Fruit fly (Drosophila melanogaster) whole organism, embryonic: Measurements from ENCODE around the gene Mrm2.

Experiments used
- Ada2b ChIP-seq: fragments of 200-800 bp; sonication (Bioruptor generic); IDR thresholded peaks from 2 replicates; pipeline ENCODE4 v1.3.6; 2022; ENCODE audit warnings: missing biosample characterization, missing genetic modification characterization
- Adf1 ChIP-seq: fragments of 200-800 bp; sonication (Bioruptor generic); IDR thresholded peaks from 2 replicates; pipeline ENCODE4 v1.3.6; 2022; ENCODE audit warnings: missing biosample characterization, missing genetic modification characterization
- CG10543 ChIP-seq: fragments of 200-800 bp; sonication (Bioruptor generic); optimal IDR thresholded peaks from 3 replicates; lab custom pipeline; 2017; ENCODE audit warnings: missing biosample characterization, mild to moderate bottlenecking, missing genetic modification characterization, moderate library complexity
- CG11696 ChIP-seq: fragments of 200-800 bp; sonication (Bioruptor generic); IDR thresholded peaks from 2 replicates; pipeline ENCODE4 v1.3.6; 2022; ENCODE audit warnings: missing biosample characterization, missing genetic modification characterization
- CG1233 ChIP-seq: fragments of 200-800 bp; sonication (Bioruptor generic); optimal IDR thresholded peaks from 4 replicates; lab custom pipeline; 2018; ENCODE audit warnings: missing biosample characterization, mild to moderate bottlenecking, missing genetic modification characterization
- CG13296 ChIP-seq: fragments of 200-800 bp; sonication (Bioruptor generic); optimal IDR thresholded peaks from 3 replicates; lab custom pipeline; 2018; ENCODE audit warnings: missing biosample characterization, mild to moderate bottlenecking, missing genetic modification characterization
- CG14050 ChIP-seq: fragments of 200-800 bp; sonication (Bioruptor generic); IDR thresholded peaks from 3 replicates; pipeline ENCODE4 v1.3.6; 2022; ENCODE audit warnings: missing biosample characterization, missing genetic modification characterization
- CG14710 ChIP-seq: fragments of 200-800 bp; sonication (Bioruptor generic); optimal IDR thresholded peaks from 3 replicates; lab custom pipeline; 2019; ENCODE audit warnings: missing biosample characterization, mild to moderate bottlenecking, missing genetic modification characterization, moderate library complexity
- CG15479 ChIP-seq: fragments of 200-800 bp; sonication (Bioruptor generic); optimal IDR thresholded peaks from 3 replicates; lab custom pipeline; 2019; ENCODE audit warnings: missing biosample characterization, mild to moderate bottlenecking, missing genetic modification characterization, moderate library complexity
- CG15696 ChIP-seq: fragments of 200-800 bp; sonication (Bioruptor generic); optimal IDR thresholded peaks from 2 replicates; lab custom pipeline; 2019; ENCODE audit warnings: missing biosample characterization, mild to moderate bottlenecking, missing genetic modification characterization, moderate library complexity
- CG17912 ChIP-seq: fragments of 200-800 bp; sonication (Bioruptor generic); optimal IDR thresholded peaks from 2 replicates; lab custom pipeline; 2018; ENCODE audit warnings: missing biosample characterization, mild to moderate bottlenecking, missing genetic modification characterization
- CG18476 ChIP-seq: fragments of 200-800 bp; sonication (Bioruptor generic); optimal IDR thresholded peaks from 2 replicates; lab custom pipeline; 2016; ENCODE audit warnings: missing biosample characterization, mild to moderate bottlenecking, missing genetic modification characterization
- CG30403 ChIP-seq: fragments of 200-800 bp; sonication (Bioruptor generic); optimal IDR thresholded peaks from 3 replicates; lab custom pipeline; 2016; ENCODE audit warnings: missing biosample characterization, missing genetic modification characterization
- CG31441 ChIP-seq: fragments of 200-800 bp; sonication (Bioruptor generic); IDR thresholded peaks from 2 replicates; pipeline ENCODE4 v1.3.6; 2022; ENCODE audit warnings: missing biosample characterization, missing genetic modification characterization
- CG32532 ChIP-seq: fragments of 200-800 bp; sonication (Bioruptor generic); IDR thresholded peaks from 2 replicates; pipeline ENCODE4 v1.3.6; 2022; ENCODE audit warnings: missing biosample characterization, missing genetic modification characterization
- CG6175 ChIP-seq: fragments of 200-800 bp; sonication (Bioruptor generic); IDR thresholded peaks from 3 replicates; pipeline ENCODE4 v1.3.6; 2022; ENCODE audit warnings: missing biosample characterization, missing genetic modification characterization
- CG9817 ChIP-seq: fragments of 200-800 bp; sonication (Bioruptor generic); optimal IDR thresholded peaks from 2 replicates; lab custom pipeline; 2018; ENCODE audit warnings: missing biosample characterization, mild to moderate bottlenecking, missing genetic modification characterization, moderate library complexity
- CG9932 ChIP-seq: fragments of 200-800 bp; sonication (Bioruptor generic); IDR thresholded peaks from 2 replicates; pipeline ENCODE4 v1.3.6; 2022; ENCODE audit warnings: missing biosample characterization, missing genetic modification characterization
- Eip74EF ChIP-seq, 2 experiments: fragments of 200-800 bp in 1 of 2; fragments of >200 bp in 1 of 2; sonication (Bioruptor generic) in 1 of 2; optimal IDR thresholded peaks; 2 replicates each; lab custom pipeline; 2017 to 2019; ENCODE audit warnings: missing biosample characterization in 2 of 2, missing genetic modification characterization in 2 of 2, mild to moderate bottlenecking in 1 of 2, moderate library complexity in 1 of 2
- Ets65A ChIP-seq: fragments of 200-800 bp; sonication (Bioruptor generic); peaks from one replicate; lab custom pipeline; 2016; ENCODE audit warnings: missing biosample characterization, missing genetic modification characterization
- H15 ChIP-seq: fragments of 200-800 bp; sonication (Bioruptor generic); IDR thresholded peaks from 3 replicates; pipeline ENCODE4 v1.3.6; 2022; ENCODE audit warnings: missing biosample characterization, missing genetic modification characterization
- Hr51 ChIP-seq, 2 experiments: fragments of 200-800 bp; sonication (Bioruptor generic); optimal IDR thresholded peaks; 2 replicates in 1 of 2; 3 replicates in 1 of 2; lab custom pipeline; 2016 to 2018; ENCODE audit warnings: missing biosample characterization in 2 of 2, missing genetic modification characterization in 2 of 2, mild to moderate bottlenecking in 1 of 2, moderate library complexity in 1 of 2
- Jarid2 ChIP-seq: fragments of 200-800 bp; sonication (Bioruptor generic); optimal IDR thresholded peaks from 3 replicates; lab custom pipeline; 2017; ENCODE audit warnings: mild to moderate bottlenecking, missing biosample characterization, missing genetic modification reagents, missing genetic modification characterization
- Mad ChIP-seq: fragments of 200-800 bp; sonication (Bioruptor generic); optimal IDR thresholded peaks from 2 replicates; lab custom pipeline; 2016; ENCODE audit warnings: missing biosample characterization, missing genetic modification characterization
- Med ChIP-seq: fragments of 200-800 bp; sonication (Bioruptor generic); peaks from one replicate; lab custom pipeline; 2016; ENCODE audit warnings: missing biosample characterization, missing genetic modification characterization, mild to moderate bottlenecking, inconsistent platforms, moderate library complexity
- Meics ChIP-seq: fragments of 200-800 bp; sonication (Bioruptor generic); optimal IDR thresholded peaks from 2 replicates; lab custom pipeline; 2017; ENCODE audit warnings: missing biosample characterization, mild to moderate bottlenecking, missing genetic modification characterization
- Nf-YB ChIP-seq: fragments of 200-800 bp; sonication (Bioruptor generic); optimal IDR thresholded peaks from 3 replicates; lab custom pipeline; 2019; ENCODE audit warnings: missing biosample characterization, mild to moderate bottlenecking, missing genetic modification characterization, moderate library complexity
- NfI ChIP-seq: fragments of 200-800 bp; sonication (Bioruptor generic); optimal IDR thresholded peaks from 3 replicates; lab custom pipeline; 2018; ENCODE audit warnings: missing biosample characterization, mild to moderate bottlenecking, missing genetic modification characterization, moderate library complexity
- Scr ChIP-seq: fragments of 200-800 bp; sonication (Bioruptor generic); IDR thresholded peaks from 2 replicates; pipeline ENCODE4 v1.3.6; 2022; ENCODE audit warnings: missing biosample characterization, missing genetic modification characterization; ENCODE audit not compliant: partially characterized antibody
- Sox100B ChIP-seq: fragments of 200-800 bp; sonication (Bioruptor generic); optimal IDR thresholded peaks from 3 replicates; lab custom pipeline; 2018; ENCODE audit warnings: missing biosample characterization, mild to moderate bottlenecking, missing genetic modification characterization
- Trl ChIP-seq, 3 experiments: fragments of >200 bp in 2 of 3; fragments of 200-800 bp in 1 of 3; sonication (Bioruptor generic) in 1 of 3; optimal IDR thresholded peaks; 2 replicates in 1 of 3; 3 replicates in 2 of 3; lab custom pipeline; 2016 to 2017; ENCODE audit warnings: missing biosample characterization in 1 of 3, missing genetic modification characterization in 1 of 3
- bbx ChIP-seq: fragments of 200-800 bp; sonication (Bioruptor generic); IDR thresholded peaks from 2 replicates; pipeline ENCODE4 v1.3.6; 2022; ENCODE audit warnings: missing biosample characterization, missing genetic modification characterization; ENCODE audit not compliant: partially characterized antibody
- chn ChIP-seq: fragments of 200-800 bp; sonication (Bioruptor generic); optimal IDR thresholded peaks from 2 replicates; lab custom pipeline; 2016; ENCODE audit warnings: missing biosample characterization, missing genetic modification characterization
- dmrt99B ChIP-seq: fragments of 200-800 bp; sonication (Bioruptor generic); optimal IDR thresholded peaks from 2 replicates; lab custom pipeline; 2018; ENCODE audit warnings: missing biosample characterization, mild to moderate bottlenecking, missing genetic modification characterization, moderate library complexity
- en ChIP-seq: fragments of 200-800 bp; sonication (Bioruptor generic); optimal IDR thresholded peaks from 2 replicates; lab custom pipeline; 2016; ENCODE audit warnings: missing biosample characterization, missing genetic modification characterization
- gcm ChIP-seq: fragments of 200-800 bp; sonication (Bioruptor generic); optimal IDR thresholded peaks from 2 replicates; lab custom pipeline; 2019; ENCODE audit warnings: missing biosample characterization, mild to moderate bottlenecking, missing genetic modification characterization, moderate library complexity
- grau ChIP-seq: fragments of 200-800 bp; optimal IDR thresholded peaks from 3 replicates; lab custom pipeline; 2019; ENCODE audit warnings: missing biosample characterization, mild to moderate bottlenecking, missing genetic modification characterization, moderate library complexity
- gro ChIP-seq: fragments of 200-800 bp; sonication (Bioruptor generic); optimal IDR thresholded peaks from 2 replicates; lab custom pipeline; 2016; ENCODE audit warnings: missing biosample characterization, missing genetic modification characterization
- lola ChIP-seq, 3 experiments: fragments of >200 bp in 2 of 3; fragments of 200-800 bp in 1 of 3; sonication (Bioruptor generic) in 1 of 3; optimal IDR thresholded peaks; 2 replicates each; lab custom pipeline; 2017 to 2019; ENCODE audit warnings: missing biosample characterization in 3 of 3, missing genetic modification characterization in 3 of 3, mild to moderate bottlenecking in 1 of 3, moderate library complexity in 1 of 3
- odd ChIP-seq: fragments of 200-800 bp; sonication (Bioruptor generic); optimal IDR thresholded peaks from 2 replicates; lab custom pipeline; 2017; ENCODE audit warnings: missing biosample characterization, mild to moderate bottlenecking, missing genetic modification characterization
- otp ChIP-seq: fragments of 200-800 bp; sonication (Bioruptor generic); IDR thresholded peaks from 3 replicates; pipeline ENCODE4, ENCODE4 v1.3.6; 2022; ENCODE audit warnings: missing biosample characterization, missing genetic modification characterization
- rib ChIP-seq: fragments of 200-800 bp; sonication (Bioruptor generic); IDR thresholded peaks from 2 replicates; pipeline ENCODE4 v1.3.6; 2022; ENCODE audit warnings: missing biosample characterization, missing genetic modification characterization
- schlank ChIP-seq: fragments of 200-800 bp; sonication (Bioruptor generic); optimal IDR thresholded peaks from 2 replicates; lab custom pipeline; 2018; ENCODE audit warnings: missing biosample characterization, mild to moderate bottlenecking, missing genetic modification characterization
- slbo ChIP-seq: fragments of 200-800 bp; sonication (Bioruptor generic); IDR thresholded peaks from 2 replicates; pipeline ENCODE4 v1.3.6; 2022; ENCODE audit warnings: missing biosample characterization, missing genetic modification characterization
- sug ChIP-seq: fragments of 200-800 bp; optimal IDR thresholded peaks from 2 replicates; lab custom pipeline; 2019; ENCODE audit warnings: missing biosample characterization, mild to moderate bottlenecking, missing genetic modification characterization, moderate library complexity
- twi ChIP-seq: fragments of 200-800 bp; optimal IDR thresholded peaks from 2 replicates; lab custom pipeline; 2019; ENCODE audit warnings: missing biosample characterization, mild to moderate bottlenecking, missing genetic modification characterization, moderate library complexity
- wdn ChIP-seq: fragments of 200-800 bp; sonication (Bioruptor generic); IDR thresholded peaks from 2 replicates; pipeline ENCODE4 v1.3.6; 2022; ENCODE audit warnings: missing biosample characterization, missing genetic modification characterization
- zen2 ChIP-seq: fragments of 200-800 bp; sonication (Bioruptor generic); IDR thresholded peaks from 3 replicates; pipeline ENCODE4 v1.3.6; 2022; ENCODE audit warnings: missing biosample characterization, missing genetic modification characterization; ENCODE audit not compliant: partially characterized antibody

Mrm2 gene

dm6 chr3R:19890340-19890998 lies 29.1 kb downstream of the Mrm2 start, which contains the start of gene CG4733 (continued):
- 0 out of 2 replicates have a peak, but pooled peaks have one; percentile 10 for TF ChIP-seq Scr
- TF ChIP-seq lola (GFP tag; optimal IDR thresholded peaks at IDR 0.05; lab: Kevin White, UChicago), result peak in 1 of 3 experiments; percentile 40
- peak; percentile 44; the same call in 1 of the 2 replicates for TF ChIP-seq CG32532 (GFP tag; lab: Robert Waterston, UW)
- no peak for TF ChIP-seq chn (GFP tag; lab: Kevin White, UChicago)
- TF ChIP-seq bbx (GFP tag; lab: Robert Waterston, UW), result 0 out of 2 replicates have a peak, but pooled peaks have one; percentile 17
- TF ChIP-seq grau (tag; lab: Kevin White, UChicago), result peak; percentile 48
- peak in 1 of 2 experiments; percentile 14 for TF ChIP-seq Hr51 (GFP tag; optimal IDR thresholded peaks at IDR 0.05; lab: Kevin White, UChicago)
- no peak for TF ChIP-seq CG1233 (GFP tag; lab: Kevin White, UChicago)
- peak; percentile 31 for TF ChIP-seq CG30403 (GFP tag; lab: Kevin White, UChicago)
- peak; percentile 8 for TF ChIP-seq NfI (GFP tag; lab: Kevin White, UChicago)
- TF ChIP-seq CG14710, result peak; percentile 8
- TF ChIP-seq CG9817, result no peak
- TF ChIP-seq CG9932, result 0 out of 2 replicates have a peak, but pooled peaks have one; percentile 11
- peak; percentile 38 for TF ChIP-seq Sox100B
- TF ChIP-seq odd, result no peak
- no peak for TF ChIP-seq slbo (GFP tag; lab: Robert Waterston, UW)
- no peak for TF ChIP-seq rib (GFP tag; lab: Robert Waterston, UW)
- no peak for TF ChIP-seq CG11696 (GFP tag; lab: Robert Waterston, UW)
- no peak for TF ChIP-seq CG15696
- peak; percentile 36 for TF ChIP-seq Med (GFP tag; lab: Kevin White, UChicago)
- no peak for TF ChIP-seq wdn (GFP tag; lab: Robert Waterston, UW)
- TF ChIP-seq CG17912 (GFP tag; lab: Kevin White, UChicago), result no peak
- TF ChIP-seq Mad (GFP tag; lab: Kevin White, UChicago), result no peak
- peak; percentile 0 for TF ChIP-seq dmrt99B (tag; lab: Kevin White, UChicago)
- TF ChIP-seq Nf-YB (GFP tag; lab: Kevin White, UChicago), result peak; percentile 5
- no peak for TF ChIP-seq gro
- TF ChIP-seq Meics, result peak; percentile 27
- peak; percentile 25 for TF ChIP-seq CG10543 (GFP tag; lab: Kevin White, UChicago)
- peak; percentile 58 for TF ChIP-seq sug (tag; lab: Kevin White, UChicago)
- TF ChIP-seq zen2, result peak; percentile 57; the same call in 2 of the 3 replicates
- no peak for TF ChIP-seq Ada2b (GFP tag; lab: Robert Waterston, UW)
- TF ChIP-seq Jarid2 (GFP tag; lab: Kevin White, UChicago), result peak; percentile 60
- no peak for TF ChIP-seq H15 (GFP tag; lab: Robert Waterston, UW)
- TF ChIP-seq Trl (optimal IDR thresholded peaks at IDR 0.05; lab: Kevin White, UChicago), result peak in 1 of 2 experiments; percentile 49
- no peak for TF ChIP-seq Trl (GFP tag; optimal IDR thresholded peaks at IDR 0.05; lab: Kevin White, UChicago)
- TF ChIP-seq Ets65A (GFP tag; lab: Kevin White, UChicago), result peak; percentile 67
- TF ChIP-seq CG18476 (GFP tag; lab: Kevin White, UChicago), result no peak
- no peak for TF ChIP-seq CG13296 (GFP tag; lab: Kevin White, UChicago)
- TF ChIP-seq CG15479 (GFP tag; lab: Kevin White, UChicago), result no peak
- peak; percentile 74 for TF ChIP-seq Adf1 (GFP tag; lab: Robert Waterston, UW)
- peak; percentile 2 for TF ChIP-seq twi
- TF ChIP-seq en (GFP tag; lab: Kevin White, UChicago), result no peak
- no peak for TF ChIP-seq schlank (tag; lab: Kevin White, UChicago)
- no peak for TF ChIP-seq gcm (GFP tag; lab: Kevin White, UChicago)
- TF ChIP-seq CG31441 (GFP tag; lab: Robert Waterston, UW), result no peak
- TF ChIP-seq CG14050, result no peak
- TF ChIP-seq otp (GFP tag; lab: Robert Waterston, UW), result no peak
- TF ChIP-seq CG6175, result peak; percentile 41; the same call in 1 of the 3 replicates
- no peak for TF ChIP-seq Eip74EF (GFP tag; optimal IDR thresholded peaks at IDR 0.05; lab: Kevin White, UChicago)
